Fruit fly (Drosophila melanogaster) whole organism, embryonic: ENCODE data around the gene CG6766.
A peak's percentile ranks its signal among the peaks of the same experiment; 100 is the strongest.

Experiments
- ATbp ChIP-seq: fragments of 200-800 bp; sonication (Bioruptor generic); optimal IDR thresholded peaks from 2 replicates; lab custom pipeline; 2017; ENCODE audit warnings: missing biosample characterization, mild to moderate bottlenecking, missing genetic modification characterization, missing genetic modification reagents
- CG10147 ChIP-seq: fragments of 200-800 bp; sonication (Bioruptor generic); optimal IDR thresholded peaks from 2 replicates; lab custom pipeline; 2019; ENCODE audit warnings: missing biosample characterization, mild to moderate bottlenecking, missing genetic modification characterization, moderate library complexity
- CG10366 ChIP-seq: fragments of 200-800 bp; sonication (Bioruptor generic); IDR thresholded peaks from 2 replicates; pipeline ENCODE4 v1.3.6; 2022; ENCODE audit warnings: missing biosample characterization, missing genetic modification characterization
- CG11093 ChIP-seq: fragments of 200-800 bp; sonication (Bioruptor generic); IDR thresholded peaks from 3 replicates; pipeline ENCODE4 v1.3.6; 2022; ENCODE audit warnings: missing biosample characterization, missing genetic modification characterization
- CG11723 ChIP-seq: fragments of 200-800 bp; sonication (Bioruptor generic); optimal IDR thresholded peaks from 2 replicates; lab custom pipeline; 2017; ENCODE audit warnings: missing biosample characterization, mild to moderate bottlenecking, missing genetic modification characterization
- CG16813 ChIP-seq: fragments of 200-800 bp; sonication (Bioruptor generic); IDR thresholded peaks from 3 replicates; pipeline ENCODE4 v1.3.6; 2022; ENCODE audit warnings: missing biosample characterization, missing genetic modification characterization; ENCODE audit not compliant: partially characterized antibody
- CG17568 ChIP-seq: fragments of 200-800 bp; sonication (Bioruptor generic); optimal IDR thresholded peaks from 2 replicates; lab custom pipeline; 2018; ENCODE audit warnings: missing biosample characterization, mild to moderate bottlenecking, missing genetic modification characterization, moderate library complexity
- CG18476 ChIP-seq: fragments of 200-800 bp; sonication (Bioruptor generic); optimal IDR thresholded peaks from 2 replicates; lab custom pipeline; 2016; ENCODE audit warnings: missing biosample characterization, mild to moderate bottlenecking, missing genetic modification characterization
- CG31365 ChIP-seq: fragments of 200-800 bp; sonication (Bioruptor generic); optimal IDR thresholded peaks from 2 replicates; lab custom pipeline; 2018; ENCODE audit warnings: missing biosample characterization, mild to moderate bottlenecking, missing genetic modification characterization
- CG32532 ChIP-seq: fragments of 200-800 bp; sonication (Bioruptor generic); IDR thresholded peaks from 2 replicates; pipeline ENCODE4 v1.3.6; 2022; ENCODE audit warnings: missing biosample characterization, missing genetic modification characterization
- CG3407 ChIP-seq: fragments of 200-800 bp; sonication (Bioruptor generic); optimal IDR thresholded peaks from 2 replicates; lab custom pipeline; 2018; ENCODE audit warnings: missing biosample characterization, mild to moderate bottlenecking, missing genetic modification characterization
- CG34224 ChIP-seq: fragments of 200-800 bp; sonication (Bioruptor generic); IDR thresholded peaks from 3 replicates; pipeline ENCODE4 v1.3.6; 2022; ENCODE audit warnings: missing biosample characterization, missing genetic modification characterization; ENCODE audit not compliant: partially characterized antibody
- CG4707 ChIP-seq: fragments of 200-800 bp; sonication (Bioruptor generic); optimal IDR thresholded peaks from 2 replicates; lab custom pipeline; 2018; ENCODE audit warnings: missing biosample characterization, mild to moderate bottlenecking, missing genetic modification characterization, moderate library complexity
- CG7786 ChIP-seq: fragments of 200-800 bp; sonication (Bioruptor generic); optimal IDR thresholded peaks from 2 replicates; lab custom pipeline; 2016; ENCODE audit warnings: missing biosample characterization, missing genetic modification characterization
- CG8478 ChIP-seq: fragments of >200 bp; optimal IDR thresholded peaks from 2 replicates; lab custom pipeline; 2018
- CG9437 ChIP-seq: fragments of 200-800 bp; sonication (Bioruptor generic); optimal IDR thresholded peaks from 2 replicates; lab custom pipeline; 2018; ENCODE audit warnings: missing biosample characterization, mild to moderate bottlenecking, missing genetic modification characterization
- Chrac-16 ChIP-seq: fragments of 200-800 bp; sonication (Bioruptor generic); optimal IDR thresholded peaks from 3 replicates; lab custom pipeline; 2016; ENCODE audit warnings: missing biosample characterization, missing genetic modification characterization
- CoRest ChIP-seq: fragments of 200-800 bp; sonication (Bioruptor generic); optimal IDR thresholded peaks from 3 replicates; lab custom pipeline; 2018; ENCODE audit warnings: missing biosample characterization, mild to moderate bottlenecking, missing genetic modification characterization, moderate library complexity
- Dek ChIP-seq: fragments of 200-800 bp; sonication (Bioruptor generic); optimal IDR thresholded peaks from 3 replicates; lab custom pipeline; 2019; ENCODE audit warnings: missing biosample characterization, mild to moderate bottlenecking, missing genetic modification characterization, moderate library complexity
- Doc3 ChIP-seq: fragments of 200-800 bp; sonication (Bioruptor generic); IDR thresholded peaks from 3 replicates; pipeline ENCODE4 v1.3.6; 2022; ENCODE audit warnings: missing biosample characterization, missing genetic modification characterization; ENCODE audit not compliant: partially characterized antibody
- E2f1 ChIP-seq: fragments of 200-800 bp; sonication (Bioruptor generic); IDR thresholded peaks from 2 replicates; pipeline ENCODE4 v1.3.6; 2022; ENCODE audit warnings: missing biosample characterization, missing genetic modification characterization
- Elba2 ChIP-seq: fragments of 200-800 bp; sonication (Bioruptor generic); optimal IDR thresholded peaks from 3 replicates; lab custom pipeline; 2016; ENCODE audit warnings: missing biosample characterization, missing genetic modification characterization
- GATAe ChIP-seq: fragments of 200-800 bp; sonication (Bioruptor generic); conservative IDR thresholded peaks from 2 replicates; pipeline ENCODE4 v1.3.6; 2022; ENCODE audit warnings: missing biosample characterization, missing genetic modification characterization
- HHEX ChIP-seq: fragments of 200-800 bp; sonication (Bioruptor generic); optimal IDR thresholded peaks from 3 replicates; lab custom pipeline; 2017; ENCODE audit warnings: missing biosample characterization, mild to moderate bottlenecking, missing genetic modification characterization, missing genetic modification reagents
- HLH4C ChIP-seq: fragments of 200-800 bp; sonication (Bioruptor generic); IDR thresholded peaks from 3 replicates; pipeline ENCODE4 v1.3.6; 2022; ENCODE audit warnings: missing biosample characterization, missing genetic modification characterization; ENCODE audit not compliant: partially characterized antibody
- Hey ChIP-seq: fragments of 200-800 bp; sonication (Bioruptor generic); optimal IDR thresholded peaks from 3 replicates; lab custom pipeline; 2018; ENCODE audit warnings: missing biosample characterization, mild to moderate bottlenecking, missing genetic modification characterization
- Hr3 ChIP-seq: fragments of 200-800 bp; sonication (Bioruptor generic); optimal IDR thresholded peaks from 3 replicates; lab custom pipeline; 2016; ENCODE audit warnings: missing biosample characterization, missing genetic modification characterization
- Lpt ChIP-seq: fragments of >200 bp; optimal IDR thresholded peaks from 2 replicates; lab custom pipeline; 2018; ENCODE audit warnings: missing biosample characterization, missing genetic modification characterization
- MBD-R2 ChIP-seq: fragments of 200-800 bp; sonication (Bioruptor generic); IDR thresholded peaks from 2 replicates; pipeline ENCODE4 v1.3.6; 2022; ENCODE audit warnings: missing biosample characterization, missing genetic modification characterization
- Meics ChIP-seq: fragments of 200-800 bp; sonication (Bioruptor generic); optimal IDR thresholded peaks from 2 replicates; lab custom pipeline; 2017; ENCODE audit warnings: missing biosample characterization, mild to moderate bottlenecking, missing genetic modification characterization
- Neu2 ChIP-seq: fragments of 200-800 bp; sonication (Bioruptor generic); optimal IDR thresholded peaks from 3 replicates; lab custom pipeline; 2016; ENCODE audit warnings: missing biosample characterization, missing genetic modification characterization, borderline replicate concordance
- Nf-YB ChIP-seq: fragments of 200-800 bp; sonication (Bioruptor generic); optimal IDR thresholded peaks from 3 replicates; lab custom pipeline; 2019; ENCODE audit warnings: missing biosample characterization, mild to moderate bottlenecking, missing genetic modification characterization, moderate library complexity
- Poxn ChIP-seq: fragments of 200-800 bp; sonication (Bioruptor generic); IDR thresholded peaks from 2 replicates; pipeline ENCODE4 v1.3.6; 2022; ENCODE audit warnings: missing biosample characterization, missing genetic modification characterization
- Sry-δ ChIP-seq: fragments of 200-800 bp; sonication (Bioruptor generic); optimal IDR thresholded peaks from 2 replicates; lab custom pipeline; 2016; ENCODE audit warnings: missing biosample characterization, missing genetic modification characterization
- ato ChIP-seq: fragments of 200-800 bp; sonication (Bioruptor generic); IDR thresholded peaks from 2 replicates; pipeline ENCODE4 v1.3.6; 2022; ENCODE audit warnings: missing biosample characterization, missing genetic modification characterization; ENCODE audit not compliant: partially characterized antibody
- bsh ChIP-seq, 2 experiments: fragments of 200-800 bp; sonication (Bioruptor generic); optimal IDR thresholded peaks; 2 replicates each; lab custom pipeline; 2017 to 2018; ENCODE audit warnings: mild to moderate bottlenecking in 2 of 2, missing biosample characterization in 2 of 2, missing genetic modification characterization in 2 of 2, moderate library complexity in 1 of 2
- chinmo ChIP-seq: fragments of 200-800 bp; sonication (Bioruptor generic); IDR thresholded peaks from 4 replicates; pipeline ENCODE4 v1.3.6; 2022; ENCODE audit warnings: missing biosample characterization, missing genetic modification characterization; ENCODE audit not compliant: partially characterized antibody
- exex ChIP-seq: fragments of 200-800 bp; sonication (Bioruptor generic); optimal IDR thresholded peaks from 4 replicates; lab custom pipeline; 2018; ENCODE audit warnings: missing biosample characterization, mild to moderate bottlenecking, missing genetic modification characterization, moderate library complexity
- fd102C ChIP-seq: fragments of 200-800 bp; sonication (Bioruptor generic); optimal IDR thresholded peaks from 2 replicates; lab custom pipeline; 2018; ENCODE audit warnings: missing biosample characterization, mild to moderate bottlenecking, missing genetic modification characterization, moderate library complexity
- gem ChIP-seq: fragments of 200-800 bp; sonication (Bioruptor generic); optimal IDR thresholded peaks from 2 replicates; lab custom pipeline; 2019; ENCODE audit warnings: missing biosample characterization, mild to moderate bottlenecking, missing genetic modification characterization, moderate library complexity
- h ChIP-seq: fragments of >200 bp; optimal IDR thresholded peaks from 2 replicates; lab custom pipeline; 2017
- maf-S ChIP-seq: fragments of 200-800 bp; sonication (Bioruptor generic); optimal IDR thresholded peaks from 2 replicates; lab custom pipeline; 2016; ENCODE audit warnings: missing biosample characterization, missing genetic modification characterization
- p53 ChIP-seq: fragments of 200-800 bp; sonication (Bioruptor generic); optimal IDR thresholded peaks from 2 replicates; lab custom pipeline; 2016; ENCODE audit warnings: missing biosample characterization, missing genetic modification characterization
- pb ChIP-seq: fragments of 200-800 bp; sonication (Bioruptor generic); optimal IDR thresholded peaks from 3 replicates; lab custom pipeline; 2016; ENCODE audit warnings: missing biosample characterization, missing genetic modification characterization
- sens ChIP-seq: fragments of 200-800 bp; sonication (Bioruptor generic); peaks from one replicate; lab custom pipeline; 2016; ENCODE audit warnings: missing biosample characterization, missing genetic modification characterization
- seq ChIP-seq: fragments of 200-800 bp; sonication (Bioruptor generic); IDR thresholded peaks from 2 replicates; pipeline ENCODE4 v1.3.6; 2022; ENCODE audit warnings: missing biosample characterization, missing genetic modification characterization
- sim ChIP-seq: fragments of 200-800 bp; sonication (Bioruptor generic); IDR thresholded peaks from 2 replicates; pipeline ENCODE4 v1.3.6; 2022; ENCODE audit warnings: missing biosample characterization, missing genetic modification characterization
- unpg ChIP-seq: fragments of 200-800 bp; sonication (Bioruptor generic); optimal IDR thresholded peaks from 3 replicates; lab custom pipeline; 2018; ENCODE audit warnings: missing biosample characterization, mild to moderate bottlenecking, missing genetic modification characterization, moderate library complexity
- vvl ChIP-seq: fragments of 200-800 bp; sonication (Bioruptor generic); IDR thresholded peaks from 2 replicates; pipeline ENCODE4 v1.3.6; 2022; ENCODE audit warnings: missing biosample characterization, missing genetic modification characterization
- zfh1 ChIP-seq: fragments of 200-800 bp; sonication (Bioruptor generic); IDR thresholded peaks from 3 replicates; pipeline ENCODE4 v1.3.6; 2022; ENCODE audit warnings: missing biosample characterization, missing genetic modification characterization

CG6766 gene

DNA sequence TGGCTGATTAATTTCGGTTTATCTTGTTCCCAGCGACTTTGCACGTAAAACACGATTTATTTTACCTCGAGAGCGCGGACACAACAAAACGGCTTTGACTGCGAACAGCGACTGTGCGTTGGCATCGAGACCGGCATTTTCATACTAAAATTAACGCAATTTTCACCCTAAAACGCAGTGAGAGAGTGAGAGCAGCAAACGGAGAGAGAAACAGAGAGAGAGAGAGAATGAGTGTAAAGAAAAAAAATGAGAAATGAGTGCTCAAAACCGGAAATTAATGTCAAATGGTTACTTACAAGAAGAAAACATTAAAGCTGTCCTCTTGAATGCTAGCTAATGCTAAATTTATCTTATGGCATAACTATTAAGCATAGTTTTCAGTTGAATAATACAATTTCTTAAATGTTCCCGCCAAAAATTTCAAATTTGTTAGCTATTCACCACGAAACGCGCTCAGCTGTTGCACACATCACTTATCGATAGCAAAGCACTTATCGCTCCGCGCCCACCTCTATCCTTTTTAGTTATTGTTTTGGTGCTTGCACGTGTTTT is 15.4 kb upstream of the CG6766 start, which contains the start of the genes JhI-21, RpL7-like and CG34164 (continued):
- TF ChIP-seq CG3407 (no peak), Dek (tag; lab: Kevin White, UChicago) (no peak), CG16813 (peak; percentile 56; the same call in 2 of the 3 replicates), exex (tag; lab: Kevin White, UChicago) (no peak), unpg (no peak), gem (no peak), CG9437 (GFP tag; lab: Kevin White, UChicago) (no peak), CG17568 (GFP tag; lab: Kevin White, UChicago) (no peak), zfh1 (GFP tag; lab: Robert Waterston, UW) (peak; percentile 30; the same call in 1 of the 3 replicates), Poxn (GFP tag; lab: Robert Waterston, UW) (no peak), ATbp (no peak), Neu2 (GFP tag; lab: Kevin White, UChicago) (no peak), CG7786 (GFP tag; lab: Kevin White, UChicago) (no peak), maf-S (GFP tag; lab: Kevin White, UChicago) (no peak), CG4707 (no peak), p53 (no peak), vvl (peak; percentile 14; the same call in 1 of the 2 replicates), GATAe (GFP tag; lab: Robert Waterston, UW) (no peak), CG11723 (GFP tag; lab: Kevin White, UChicago) (no peak), h (lab: Kevin White, UChicago) (no peak), bsh (GFP tag; optimal IDR thresholded peaks at IDR 0.05; lab: Kevin White, UChicago) (peak in 1 of 2 experiments; percentile 19), HLH4C (peak; percentile 61; the same call in 2 of the 3 replicates), Hr3 (GFP tag; lab: Kevin White, UChicago) (no peak), sens (GFP tag; lab: Kevin White, UChicago) (peak; percentile 82), CG10147 (GFP tag; lab: Kevin White, UChicago) (peak; percentile 28), CG11093 (GFP tag; lab: Robert Waterston, UW) (no peak), Nf-YB (no peak), Doc3 (0 out of 3 replicates have a peak, but pooled peaks have one; percentile 53), CG8478 (lab: Kevin White, UChicago) (no peak), ato (peak; percentile 31; the same call in 1 of the 2 replicates), Hey (no peak), HHEX (no peak), CoRest (tag; lab: Kevin White, UChicago) (no peak), Sry-δ (GFP tag; lab: Kevin White, UChicago) (peak; percentile 95), chinmo (GFP tag; lab: Robert Waterston, UW) (peak; percentile 88; the same call in 2 of the 4 replicates), CG32532 (GFP tag; lab: Robert Waterston, UW) (peak; percentile 65; the same call in 1 of the 2 replicates), Meics (peak; percentile 22), Lpt (no peak), sim (GFP tag; lab: Robert Waterston, UW) (no peak), CG31365 (tag; lab: Kevin White, UChicago) (no peak), Chrac-16 (no peak), pb (GFP tag; lab: Kevin White, UChicago) (no peak), E2f1 (peak; percentile 19; the same call in 1 of the 2 replicates), Elba2 (GFP tag; lab: Kevin White, UChicago) (no peak), CG10366 (no peak), CG34224 (GFP tag; lab: Robert Waterston, UW) (peak; percentile 65; the same call in 1 of the 3 replicates), MBD-R2 (GFP tag; lab: Robert Waterston, UW) (peak; percentile 63; the same call in 1 of the 2 replicates), fd102C (GFP tag; lab: Kevin White, UChicago) (no peak), CG18476 (GFP tag; lab: Kevin White, UChicago) (no peak), seq (GFP tag; lab: Robert Waterston, UW) (peak; percentile 31; the same call in 1 of the 2 replicates)
